Fruit fly (Drosophila melanogaster) whole organism, wandering third instar larva: ENCODE results near the gene TwdlT.

Experiments used
- CG9705 ChIP-seq: fragments of 200-800 bp; sonication (Bioruptor generic); optimal IDR thresholded peaks from 2 replicates; lab custom pipeline; 2018; ENCODE audit warnings: missing biosample characterization, mild to moderate bottlenecking, missing genetic modification characterization
- OdsH ChIP-seq: fragments of 200-800 bp; sonication (Bioruptor generic); optimal IDR thresholded peaks from 2 replicates; lab custom pipeline; 2016; ENCODE audit warnings: missing biosample characterization, mild to moderate bottlenecking, missing genetic modification characterization
- br ChIP-seq: fragments of 200-800 bp; sonication (Bioruptor generic); optimal IDR thresholded peaks from 2 replicates; lab custom pipeline; 2016; ENCODE audit warnings: missing biosample characterization, missing genetic modification characterization
- brk ChIP-seq: fragments of 200-800 bp; sonication (Bioruptor generic); optimal IDR thresholded peaks from 2 replicates; lab custom pipeline; 2016; ENCODE audit warnings: missing biosample characterization, mild to moderate bottlenecking, missing genetic modification characterization
- ey ChIP-seq: fragments of 200-800 bp; sonication (Bioruptor generic); optimal IDR thresholded peaks from 2 replicates; lab custom pipeline; 2016; ENCODE audit warnings: missing biosample characterization, missing genetic modification characterization
- fru ChIP-seq: fragments of 200-800 bp; sonication (Bioruptor generic); optimal IDR thresholded peaks from 3 replicates; lab custom pipeline; 2016; ENCODE audit warnings: missing biosample characterization, mild to moderate bottlenecking, missing genetic modification characterization
- h ChIP-seq: fragments of 200-800 bp; sonication (Bioruptor generic); optimal IDR thresholded peaks from 3 replicates; lab custom pipeline; 2016; ENCODE audit warnings: missing biosample characterization, mild to moderate bottlenecking, missing genetic modification characterization
- pan ChIP-seq: fragments of >200 bp; optimal IDR thresholded peaks from 2 replicates; lab custom pipeline; 2017
- woc ChIP-seq: sonication (Bioruptor generic); optimal IDR thresholded peaks from 2 replicates; lab custom pipeline; 2016; ENCODE audit warnings: missing biosample characterization, mild to moderate bottlenecking, missing genetic modification characterization

dm6 chr3R:27033935-27034334 lies 15.1 kb upstream of the TwdlT start:
- TF ChIP-seq ey (GFP tag; lab: Kevin White, UChicago), result no peak
- TF ChIP-seq pan (lab: Kevin White, UChicago), result no peak
- no peak for TF ChIP-seq CG9705 (GFP tag; lab: Kevin White, UChicago)
- TF ChIP-seq OdsH, result no peak
- TF ChIP-seq br (GFP tag; lab: Kevin White, UChicago), result no peak
- TF ChIP-seq brk (GFP tag; lab: Kevin White, UChicago), result no peak
- no peak for TF ChIP-seq h
- no peak for TF ChIP-seq woc (GFP tag; lab: Kevin White, UChicago)
- TF ChIP-seq fru, result no peak
